Fruit fly (Drosophila melanogaster) whole organism, prepupa: ENCODE results near the gene Pex7.

Experiments
- Blimp-1 ChIP-seq: fragments of 200-800 bp; sonication (Bioruptor generic); optimal IDR thresholded peaks from 3 replicates; lab custom pipeline; 2017; ENCODE audit warnings: missing biosample characterization, missing genetic modification characterization, mild to moderate bottlenecking, moderate library complexity, missing genetic modification reagents
- CG10631 ChIP-seq: fragments of 200-800 bp; sonication (Bioruptor generic); optimal IDR thresholded peaks from 2 replicates; lab custom pipeline; 2016; ENCODE audit warnings: missing biosample characterization, missing genetic modification characterization
- CG10669 ChIP-seq: fragments of 200-800 bp; sonication (Bioruptor generic); optimal IDR thresholded peaks from 3 replicates; lab custom pipeline; 2018; ENCODE audit warnings: missing biosample characterization, mild to moderate bottlenecking, missing genetic modification characterization, moderate library complexity
- CG11294 ChIP-seq: fragments of 200-800 bp; sonication (Bioruptor generic); IDR thresholded peaks from 2 replicates; pipeline ENCODE4 v1.3.6; 2022; ENCODE audit warnings: missing biosample characterization, missing genetic modification characterization
- CG11762 ChIP-seq: fragments of 200-800 bp; sonication (Bioruptor generic); optimal IDR thresholded peaks from 3 replicates; lab custom pipeline; 2016; ENCODE audit warnings: missing biosample characterization, missing genetic modification characterization; ENCODE audit not compliant: insufficient read depth
- CG11902 ChIP-seq: fragments of 200-800 bp; sonication (Bioruptor generic); optimal IDR thresholded peaks from 3 replicates; lab custom pipeline; 2016; ENCODE audit warnings: missing biosample characterization, missing genetic modification characterization
- CG15336 ChIP-seq: fragments of 200-800 bp; sonication (Bioruptor generic); IDR thresholded peaks from 2 replicates; pipeline ENCODE4 v1.3.6; 2022; ENCODE audit warnings: missing biosample characterization, missing genetic modification characterization
- CG1621 ChIP-seq: fragments of 200-800 bp; sonication (Bioruptor generic); optimal IDR thresholded peaks from 3 replicates; lab custom pipeline; 2018; ENCODE audit warnings: missing biosample characterization, mild to moderate bottlenecking, missing genetic modification characterization
- CG16779 ChIP-seq: fragments of 200-800 bp; sonication (Bioruptor generic); optimal IDR thresholded peaks from 3 replicates; lab custom pipeline; 2017; ENCODE audit warnings: missing biosample characterization, mild to moderate bottlenecking, missing genetic modification characterization
- CG3032 ChIP-seq: fragments of 200-800 bp; optimal IDR thresholded peaks from 2 replicates; lab custom pipeline; 2019; ENCODE audit warnings: missing biosample characterization, mild to moderate bottlenecking, missing genetic modification characterization, moderate library complexity
- CG31627 ChIP-seq: fragments of 200-800 bp; sonication (Bioruptor generic); optimal IDR thresholded peaks from 3 replicates; lab custom pipeline; 2016; ENCODE audit warnings: missing biosample characterization, missing genetic modification characterization
- CG32006 ChIP-seq: fragments of 200-800 bp; sonication (Bioruptor generic); optimal IDR thresholded peaks from 3 replicates; lab custom pipeline; 2017; ENCODE audit warnings: missing biosample characterization, mild to moderate bottlenecking, missing genetic modification characterization
- CG34406 ChIP-seq: fragments of 200-800 bp; sonication (Bioruptor generic); optimal IDR thresholded peaks from 3 replicates; lab custom pipeline; 2016; ENCODE audit warnings: missing biosample characterization, missing genetic modification characterization
- CG3919 ChIP-seq: fragments of 200-800 bp; sonication (Bioruptor generic); optimal IDR thresholded peaks from 3 replicates; lab custom pipeline; 2016; ENCODE audit warnings: missing biosample characterization, missing genetic modification characterization
- CG6163 ChIP-seq: fragments of 200-800 bp; sonication (Bioruptor generic); IDR thresholded peaks from 3 replicates; pipeline ENCODE4 v1.3.6; 2022; ENCODE audit warnings: missing biosample characterization, missing genetic modification characterization
- CG6276 ChIP-seq: fragments of 200-800 bp; sonication (Bioruptor generic); optimal IDR thresholded peaks from 2 replicates; lab custom pipeline; 2017; ENCODE audit warnings: missing biosample characterization, mild to moderate bottlenecking, missing genetic modification characterization
- CG6792 ChIP-seq: fragments of 200-800 bp; sonication (Bioruptor generic); optimal IDR thresholded peaks from 3 replicates; lab custom pipeline; 2016; ENCODE audit warnings: missing biosample characterization, missing genetic modification characterization
- CG6808 ChIP-seq: fragments of 200-800 bp; sonication (Bioruptor generic); optimal IDR thresholded peaks from 3 replicates; lab custom pipeline; 2017; ENCODE audit warnings: missing biosample characterization, missing genetic modification characterization, mild to moderate bottlenecking, moderate library complexity, missing genetic modification reagents
- CG6854 ChIP-seq: fragments of 200-800 bp; sonication (Bioruptor generic); optimal IDR thresholded peaks from 2 replicates; lab custom pipeline; 2017; ENCODE audit warnings: missing biosample characterization, mild to moderate bottlenecking, missing genetic modification characterization
- CG7368 ChIP-seq: fragments of 200-800 bp; sonication (Bioruptor generic); optimal IDR thresholded peaks from 3 replicates; lab custom pipeline; 2016; ENCODE audit warnings: missing biosample characterization, missing genetic modification characterization
- CG8319 ChIP-seq: fragments of 200-800 bp; sonication (Bioruptor generic); optimal IDR thresholded peaks from 3 replicates; lab custom pipeline; 2016; ENCODE audit warnings: missing biosample characterization, missing genetic modification characterization
- CG8632 ChIP-seq: fragments of 200-800 bp; sonication (Bioruptor generic); optimal IDR thresholded peaks from 3 replicates; lab custom pipeline; 2016; ENCODE audit warnings: missing biosample characterization, missing genetic modification characterization
- CG9139 ChIP-seq: fragments of 200-800 bp; sonication (Bioruptor generic); optimal IDR thresholded peaks from 3 replicates; lab custom pipeline; 2017; ENCODE audit warnings: missing biosample characterization, mild to moderate bottlenecking, missing genetic modification characterization
- Eip75B ChIP-seq: fragments of 200-800 bp; sonication (Bioruptor generic); optimal IDR thresholded peaks from 3 replicates; lab custom pipeline; 2016; ENCODE audit warnings: missing biosample characterization, missing genetic modification characterization
- Eip93F ChIP-seq: fragments of 200-800 bp; sonication (Bioruptor generic); optimal IDR thresholded peaks from 2 replicates; lab custom pipeline; 2016; ENCODE audit warnings: missing biosample characterization, mild to moderate bottlenecking, missing genetic modification characterization
- Ets96B ChIP-seq: fragments of 200-800 bp; optimal IDR thresholded peaks from 2 replicates; lab custom pipeline; 2019; ENCODE audit warnings: missing biosample characterization, mild to moderate bottlenecking, missing genetic modification characterization, moderate library complexity
- Hr38 ChIP-seq: sonication (Bioruptor generic); optimal IDR thresholded peaks from 2 replicates; lab custom pipeline; 2016; ENCODE audit warnings: missing biosample characterization, missing genetic modification characterization
- Hr39 ChIP-seq: fragments of 200-800 bp; sonication (Bioruptor generic); optimal IDR thresholded peaks from 2 replicates; lab custom pipeline; 2016; ENCODE audit warnings: missing biosample characterization, missing genetic modification characterization
- Hr4 ChIP-seq: fragments of 200-800 bp; sonication (Bioruptor generic); optimal IDR thresholded peaks from 3 replicates; lab custom pipeline; 2016; ENCODE audit warnings: missing biosample characterization, missing genetic modification characterization
- Lpt ChIP-seq: fragments of 200-800 bp; sonication (Bioruptor generic); optimal IDR thresholded peaks from 3 replicates; lab custom pipeline; 2016; ENCODE audit warnings: missing biosample characterization, missing genetic modification characterization
- Met ChIP-seq: fragments of 200-800 bp; sonication (Bioruptor generic); optimal IDR thresholded peaks from 3 replicates; lab custom pipeline; 2016; ENCODE audit warnings: missing biosample characterization, missing genetic modification characterization
- OdsH ChIP-seq: fragments of 200-800 bp; sonication (Bioruptor generic); optimal IDR thresholded peaks from 3 replicates; lab custom pipeline; 2016; ENCODE audit warnings: missing biosample characterization, missing genetic modification characterization
- Sox102F ChIP-seq: fragments of 200-800 bp; sonication (Bioruptor generic); optimal IDR thresholded peaks from 2 replicates; lab custom pipeline; 2016; ENCODE audit warnings: missing biosample characterization, mild to moderate bottlenecking, missing genetic modification characterization
- Sox14 ChIP-seq: fragments of 200-800 bp; sonication (Bioruptor generic); optimal IDR thresholded peaks from 3 replicates; lab custom pipeline; 2016; ENCODE audit warnings: missing biosample characterization, missing genetic modification characterization
- Sox15 ChIP-seq: fragments of 200-800 bp; sonication (Bioruptor generic); optimal IDR thresholded peaks from 3 replicates; lab custom pipeline; 2016; ENCODE audit warnings: missing biosample characterization, missing genetic modification characterization
- acj6 ChIP-seq: fragments of 200-800 bp; sonication (Bioruptor generic); optimal IDR thresholded peaks from 3 replicates; lab custom pipeline; 2016; ENCODE audit warnings: missing biosample characterization, missing genetic modification characterization
- cyc ChIP-seq: fragments of 200-800 bp; sonication (Bioruptor generic); optimal IDR thresholded peaks from 3 replicates; lab custom pipeline; 2016; ENCODE audit warnings: missing biosample characterization, missing genetic modification characterization
- dac ChIP-seq: fragments of 200-800 bp; sonication (Bioruptor generic); optimal IDR thresholded peaks from 2 replicates; lab custom pipeline; 2017; ENCODE audit warnings: missing biosample characterization, mild to moderate bottlenecking, missing genetic modification characterization
- eg ChIP-seq: fragments of 200-800 bp; sonication (Bioruptor generic); IDR thresholded peaks from 3 replicates; pipeline ENCODE4 v1.3.6; 2022; ENCODE audit warnings: missing biosample characterization, missing genetic modification characterization
- esn ChIP-seq: fragments of 200-800 bp; sonication (Bioruptor generic); optimal IDR thresholded peaks from 2 replicates; lab custom pipeline; 2016; ENCODE audit warnings: missing biosample characterization, mild to moderate bottlenecking, missing genetic modification characterization, moderate library complexity
- fd59A ChIP-seq: fragments of 200-800 bp; sonication (Bioruptor generic); optimal IDR thresholded peaks from 2 replicates; lab custom pipeline; 2017; ENCODE audit warnings: missing biosample characterization, mild to moderate bottlenecking, missing genetic modification characterization, missing genetic modification reagents
- fd85E ChIP-seq: fragments of 200-800 bp; sonication (Bioruptor generic); optimal IDR thresholded peaks from 3 replicates; lab custom pipeline; 2016; ENCODE audit warnings: missing biosample characterization, missing genetic modification characterization
- fkh ChIP-seq: fragments of 200-800 bp; sonication (Bioruptor generic); optimal IDR thresholded peaks from 3 replicates; lab custom pipeline; 2017; ENCODE audit warnings: missing biosample characterization, mild to moderate bottlenecking, missing genetic modification characterization, moderate library complexity
- net ChIP-seq: fragments of 200-800 bp; sonication (Bioruptor generic); optimal IDR thresholded peaks from 3 replicates; lab custom pipeline; 2016; ENCODE audit warnings: missing biosample characterization, missing genetic modification characterization
- salr ChIP-seq, 2 experiments: fragments of 200-800 bp; sonication (Bioruptor generic); optimal IDR thresholded peaks; 3 replicates each; lab custom pipeline; 2016 to 2018; ENCODE audit warnings: missing biosample characterization in 2 of 2, missing genetic modification characterization in 2 of 2, mild to moderate bottlenecking in 1 of 2
- spab ChIP-seq: fragments of 200-800 bp; sonication (Bioruptor generic); optimal IDR thresholded peaks from 2 replicates; lab custom pipeline; 2017; ENCODE audit warnings: missing biosample characterization, mild to moderate bottlenecking, missing genetic modification characterization, missing genetic modification reagents
- ss ChIP-seq, 2 experiments: fragments of 200-800 bp; sonication (Bioruptor generic); optimal IDR thresholded peaks; 2 replicates in 1 of 2; 3 replicates in 1 of 2; lab custom pipeline; 2017 to 2018; ENCODE audit warnings: mild to moderate bottlenecking in 2 of 2, missing biosample characterization in 2 of 2, missing genetic modification characterization in 2 of 2, moderate library complexity in 1 of 2
- svp ChIP-seq: fragments of 200-800 bp; sonication (Bioruptor generic); peaks from one replicate; lab custom pipeline; 2016; ENCODE audit warnings: missing biosample characterization, missing genetic modification characterization
- topi ChIP-seq: fragments of 200-800 bp; sonication (Bioruptor generic); optimal IDR thresholded peaks from 3 replicates; lab custom pipeline; 2016; ENCODE audit warnings: missing biosample characterization, missing genetic modification characterization
- vri ChIP-seq: fragments of 200-800 bp; sonication (Bioruptor generic); optimal IDR thresholded peaks from 3 replicates; lab custom pipeline; 2016; ENCODE audit warnings: missing biosample characterization, mild to moderate bottlenecking, missing genetic modification characterization

The Pex7 gene

DNA sequence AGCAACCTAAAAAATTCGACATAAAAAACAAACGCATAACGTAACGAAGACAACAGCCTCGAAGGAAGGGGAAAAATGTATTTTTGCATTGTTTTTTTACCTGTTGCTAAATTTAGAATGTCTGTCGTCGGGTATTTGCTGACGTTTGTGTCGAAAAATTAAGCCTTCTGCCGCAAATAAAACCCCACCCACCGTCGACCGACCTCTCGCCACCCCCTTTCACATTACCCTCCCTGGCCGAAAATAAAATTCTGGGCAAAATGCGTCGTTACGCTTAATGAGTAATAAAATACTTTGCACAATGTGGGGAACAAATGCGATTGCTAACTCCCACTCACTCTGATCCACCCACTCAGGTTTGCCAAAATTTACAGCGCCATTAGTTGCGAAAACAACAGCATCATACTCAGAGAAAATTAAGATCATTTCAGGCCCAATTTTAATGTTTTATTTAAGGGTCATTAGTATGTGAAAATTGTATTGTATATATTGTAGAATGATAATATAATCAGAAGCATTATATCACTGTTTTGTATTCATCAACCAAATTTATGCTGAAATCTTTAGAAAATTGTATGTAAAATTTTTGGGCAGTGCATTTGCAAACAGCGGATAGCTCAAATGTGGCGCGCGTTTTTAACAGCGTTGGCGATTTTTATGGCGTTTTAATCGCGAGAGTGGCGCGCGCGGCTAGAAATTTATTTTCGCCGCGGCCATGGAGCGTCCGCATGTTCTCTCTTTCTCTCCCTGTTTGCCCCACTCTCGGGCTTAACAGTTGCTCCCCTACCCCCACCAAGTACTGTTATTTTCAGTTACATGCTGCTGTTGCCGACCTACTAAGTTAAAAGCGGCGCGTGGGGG, 25.5 kb downstream of the Pex7 start:
- TF ChIP-seq CG34406, result peak; percentile 57
- TF ChIP-seq CG11762 (GFP tag; lab: Kevin White, UChicago), result peak; percentile 46
- no peak for TF ChIP-seq spab
- TF ChIP-seq Sox14, result peak; percentile 55
- TF ChIP-seq eg, result peak; percentile 84
- no peak for TF ChIP-seq Hr38 (GFP tag; lab: Kevin White, UChicago)
- no peak for TF ChIP-seq CG6808 (GFP tag; lab: Kevin White, UChicago)
- TF ChIP-seq CG3032 (tag; lab: Kevin White, UChicago), result no peak
- peak; percentile 8 for TF ChIP-seq CG10669 (GFP tag; lab: Kevin White, UChicago)
- peak; percentile 28 for TF ChIP-seq CG11902 (GFP tag; lab: Kevin White, UChicago)
- TF ChIP-seq Hr39 (GFP tag; lab: Kevin White, UChicago), result peak; percentile 54
- peak; percentile 73 for TF ChIP-seq Hr4
- TF ChIP-seq dac, result peak; percentile 2
- TF ChIP-seq ss (GFP tag; optimal IDR thresholded peaks at IDR 0.05; lab: Kevin White, UChicago), result no peak
- TF ChIP-seq Met (GFP tag; lab: Kevin White, UChicago), result peak; percentile 73
- TF ChIP-seq vri (GFP tag; lab: Kevin White, UChicago), result peak; percentile 68
- peak; percentile 23 for TF ChIP-seq CG8632 (GFP tag; lab: Kevin White, UChicago)
- TF ChIP-seq CG31627 (GFP tag; lab: Kevin White, UChicago), result peak; percentile 55
- TF ChIP-seq CG9139 (GFP tag; lab: Kevin White, UChicago), result no peak
- TF ChIP-seq fkh, result no peak
- peak; percentile 55 for TF ChIP-seq OdsH
- peak; percentile 80 for TF ChIP-seq topi (GFP tag; lab: Kevin White, UChicago)
- TF ChIP-seq CG15336, result peak; percentile 82
- TF ChIP-seq Ets96B (tag; lab: Kevin White, UChicago), result peak; percentile 36
- TF ChIP-seq esn (GFP tag; lab: Kevin White, UChicago), result peak; percentile 72
- TF ChIP-seq CG8319 (GFP tag; lab: Kevin White, UChicago), result no peak
- TF ChIP-seq cyc, result peak; percentile 63
- TF ChIP-seq CG7368 (GFP tag; lab: Kevin White, UChicago), result peak; percentile 23
- no peak for TF ChIP-seq Lpt (GFP tag; lab: Kevin White, UChicago)
- TF ChIP-seq CG6854, result no peak
- TF ChIP-seq Blimp-1 (GFP tag; lab: Kevin White, UChicago), result peak; percentile 35
- no peak for TF ChIP-seq CG1621
- peak; percentile 39 for TF ChIP-seq Eip75B
- peak; percentile 63 for TF ChIP-seq CG6276 (GFP tag; lab: Kevin White, UChicago)
- TF ChIP-seq salr (GFP tag; optimal IDR thresholded peaks at IDR 0.05; lab: Kevin White, UChicago), result peak in 1 of 2 experiments; percentile 9
- no peak for TF ChIP-seq fd85E
- TF ChIP-seq CG6163, result peak; percentile 55; the same call in 1 of the 3 replicates
- peak; percentile 23; the same call in 1 of the 2 replicates for TF ChIP-seq CG11294 (GFP tag; lab: Robert Waterston, UW)
- TF ChIP-seq CG3919 (GFP tag; lab: Kevin White, UChicago), result peak; percentile 54
- no peak for TF ChIP-seq fd59A
- peak; percentile 5 for TF ChIP-seq Sox15 (GFP tag; lab: Kevin White, UChicago)
- TF ChIP-seq CG6792 (GFP tag; lab: Kevin White, UChicago), result peak; percentile 56
- TF ChIP-seq CG32006 (GFP tag; lab: Kevin White, UChicago), result peak; percentile 69
- TF ChIP-seq Eip93F (GFP tag; lab: Kevin White, UChicago), result no peak
- no peak for TF ChIP-seq CG16779 (tag; lab: Kevin White, UChicago)
- peak; percentile 47 for TF ChIP-seq CG10631 (GFP tag; lab: Kevin White, UChicago)
- peak; percentile 50 for TF ChIP-seq acj6 (GFP tag; lab: Kevin White, UChicago)
- TF ChIP-seq svp (GFP tag; lab: Kevin White, UChicago), result peak; percentile 86
- peak; percentile 59 for TF ChIP-seq net
- peak; percentile 62 for TF ChIP-seq Sox102F (GFP tag; lab: Kevin White, UChicago)
